Worm (Caenorhabditis elegans) whole organism, L3 larva: ENCODE data around the gene srx-119.

Experiments
- R02D3.7 ChIP-seq: fragments of 150-350 bp; optimal IDR thresholded peaks from 2 replicates; lab custom pipeline; 2014; ENCODE audit warnings: missing biosample characterization, missing genetic modification characterization
- aly-2 ChIP-seq: fragments of 150-350 bp; optimal IDR thresholded peaks from 2 replicates; lab custom pipeline; 2014; ENCODE audit warnings: missing biosample characterization, missing genetic modification characterization
- ceh-16 ChIP-seq: sonication (generic microtip); optimal IDR thresholded peaks from 2 replicates; lab custom pipeline; 2017; ENCODE audit warnings: missing biosample characterization, missing genetic modification characterization
- ceh-28 ChIP-seq: fragments of 150-350 bp; optimal IDR thresholded peaks from 2 replicates; lab custom pipeline; 2014; ENCODE audit warnings: missing biosample characterization, missing genetic modification reagents, missing genetic modification characterization
- ceh-82 ChIP-seq: fragments of 150-350 bp; optimal IDR thresholded peaks from 2 replicates; lab custom pipeline; 2014; ENCODE audit warnings: missing biosample characterization, missing genetic modification characterization
- ceh-9 ChIP-seq: sonication (generic microtip); optimal IDR thresholded peaks from 2 replicates; lab custom pipeline; 2018; ENCODE audit warnings: missing biosample characterization, missing genetic modification characterization
- daf-12 ChIP-seq: fragments of 150-350 bp; optimal IDR thresholded peaks from 2 replicates; lab custom pipeline; 2014; ENCODE audit warnings: missing biosample characterization, missing genetic modification reagents, missing genetic modification characterization
- egl-27 ChIP-seq: sonication (generic microtip); optimal IDR thresholded peaks from 4 replicates; lab custom pipeline; 2017; ENCODE audit warnings: missing biosample characterization, missing genetic modification reagents, missing genetic modification characterization
- egl-5 ChIP-seq: fragments of 150-350 bp; optimal IDR thresholded peaks from 2 replicates; lab custom pipeline; 2017; ENCODE audit warnings: missing biosample characterization, missing genetic modification reagents, missing genetic modification characterization, inconsistent platforms
- elt-2 ChIP-seq: sonication (generic microtip); optimal IDR thresholded peaks from 2 replicates; lab custom pipeline; 2016; ENCODE audit warnings: missing genetic modification reagents, mild to moderate bottlenecking, missing genetic modification characterization, missing compliant biosample characterization
- elt-3 ChIP-seq, 3 experiments: fragments of 150-350 bp in 1 of 3; sonication (generic microtip) in 2 of 3; optimal IDR thresholded peaks; 2 replicates in 2 of 3; 4 replicates in 1 of 3; lab custom pipeline; 2014 to 2017; ENCODE audit warnings: missing biosample characterization in 3 of 3, missing genetic modification characterization in 3 of 3
- eor-1 ChIP-seq, 2 experiments: fragments of 150-350 bp; optimal IDR thresholded peaks; 2 replicates each; lab custom pipeline; 2014 to 2018; ENCODE audit warnings: missing biosample characterization in 2 of 2, missing genetic modification characterization in 2 of 2
- fkh-10 ChIP-seq: sonication (generic microtip); optimal IDR thresholded peaks from 2 replicates; lab custom pipeline; 2017; ENCODE audit warnings: missing biosample characterization, missing genetic modification reagents, missing genetic modification characterization
- fkh-2 ChIP-seq: fragments of 150-350 bp; optimal IDR thresholded peaks from 2 replicates; lab custom pipeline; 2014; ENCODE audit warnings: missing biosample characterization, missing genetic modification reagents, missing genetic modification characterization
- fos-1 ChIP-seq: fragments of 150-350 bp; optimal IDR thresholded peaks from 2 replicates; lab custom pipeline; 2014; ENCODE audit warnings: missing biosample characterization, missing genetic modification characterization
- hmg-11 ChIP-seq: sonication (generic microtip); optimal IDR thresholded peaks from 2 replicates; lab custom pipeline; 2016; ENCODE audit warnings: missing genetic modification characterization, missing compliant biosample characterization
- jun-1 ChIP-seq: fragments of 150-350 bp; optimal IDR thresholded peaks from 2 replicates; lab custom pipeline; 2014; ENCODE audit warnings: missing biosample characterization, missing genetic modification reagents, missing genetic modification characterization
- lin-15B ChIP-seq: fragments of 150-350 bp; optimal IDR thresholded peaks from 2 replicates; lab custom pipeline; 2014; ENCODE audit warnings: missing biosample characterization, missing genetic modification characterization
- lin-39 ChIP-seq: fragments of 150-350 bp; optimal IDR thresholded peaks from 2 replicates; lab custom pipeline; 2018; ENCODE audit warnings: missing biosample characterization, missing genetic modification reagents, missing genetic modification characterization
- lsy-12 ChIP-seq: sonication (generic microtip); optimal IDR thresholded peaks from 2 replicates; lab custom pipeline; 2016; ENCODE audit warnings: mild to moderate bottlenecking, missing genetic modification characterization, missing compliant biosample characterization
- mdl-1 ChIP-seq: fragments of 150-350 bp; optimal IDR thresholded peaks from 2 replicates; lab custom pipeline; 2014; ENCODE audit warnings: missing biosample characterization, missing genetic modification characterization
- mml-1 ChIP-seq: fragments of 150-350 bp; sonication (generic microtip); optimal IDR thresholded peaks from 3 replicates; lab custom pipeline; 2014; ENCODE audit warnings: missing biosample characterization, missing genetic modification characterization
- nfya-1 ChIP-seq: sonication (generic microtip); optimal IDR thresholded peaks from 2 replicates; lab custom pipeline; 2017; ENCODE audit warnings: missing genetic modification characterization, mild to moderate bottlenecking, missing compliant biosample characterization, antibody characterized with exemption, moderate library complexity; ENCODE audit not compliant: insufficient read depth
- nhr-11 ChIP-seq: fragments of 150-350 bp; optimal IDR thresholded peaks from 2 replicates; lab custom pipeline; 2014; ENCODE audit warnings: missing biosample characterization, missing genetic modification characterization
- nhr-12 ChIP-seq: fragments of 150-350 bp; optimal IDR thresholded peaks from 2 replicates; lab custom pipeline; 2014; ENCODE audit warnings: missing biosample characterization, missing genetic modification characterization
- nhr-23 ChIP-seq: fragments of 150-350 bp; optimal IDR thresholded peaks from 2 replicates; lab custom pipeline; 2014; ENCODE audit warnings: missing biosample characterization, missing genetic modification reagents, missing genetic modification characterization
- nhr-237 ChIP-seq: fragments of 150-350 bp; optimal IDR thresholded peaks from 2 replicates; lab custom pipeline; 2014; ENCODE audit warnings: missing biosample characterization, missing genetic modification characterization
- nhr-28 ChIP-seq: fragments of 150-350 bp; optimal IDR thresholded peaks from 2 replicates; lab custom pipeline; 2014; ENCODE audit warnings: missing biosample characterization, missing genetic modification characterization
- nhr-43 ChIP-seq: sonication (generic microtip); optimal IDR thresholded peaks from 2 replicates; lab custom pipeline; 2016; ENCODE audit warnings: mild to moderate bottlenecking, missing genetic modification characterization, missing compliant biosample characterization; ENCODE audit not compliant: poor library complexity, severe bottlenecking
- nhr-67 ChIP-seq: fragments of 150-350 bp; optimal IDR thresholded peaks from 2 replicates; lab custom pipeline; 2014; ENCODE audit warnings: missing biosample characterization, missing genetic modification characterization
- nhr-77 ChIP-seq: fragments of 150-350 bp; optimal IDR thresholded peaks from 2 replicates; lab custom pipeline; 2014; ENCODE audit warnings: missing biosample characterization, missing genetic modification characterization
- pha-4 ChIP-seq: fragments of 150-350 bp; optimal IDR thresholded peaks from 2 replicates; lab custom pipeline; 2014; ENCODE audit warnings: missing biosample characterization, missing genetic modification reagents, missing genetic modification characterization
- sea-2 ChIP-seq: fragments of 150-350 bp; sonication (generic microtip); optimal IDR thresholded peaks from 4 replicates; lab custom pipeline; 2014; ENCODE audit warnings: missing biosample characterization, missing genetic modification reagents, missing genetic modification characterization
- skn-1 ChIP-seq: fragments of 150-350 bp; optimal IDR thresholded peaks from 2 replicates; lab custom pipeline; 2014; ENCODE audit warnings: missing biosample characterization, missing genetic modification characterization
- snpc-4 ChIP-seq: fragments of 150-350 bp; optimal IDR thresholded peaks from 2 replicates; lab custom pipeline; 2014; ENCODE audit warnings: missing biosample characterization, missing genetic modification characterization
- tbx-2 ChIP-seq: sonication (generic microtip); optimal IDR thresholded peaks from 2 replicates; lab custom pipeline; 2016; ENCODE audit warnings: mild to moderate bottlenecking, missing genetic modification characterization, missing compliant biosample characterization
- unc-39 ChIP-seq: sonication (generic microtip); optimal IDR thresholded peaks from 4 replicates; lab custom pipeline; 2017; ENCODE audit warnings: missing biosample characterization, missing genetic modification characterization
- unc-62 ChIP-seq: fragments of 150-350 bp; sonication (generic microtip); optimal IDR thresholded peaks from 4 replicates; lab custom pipeline; 2014; ENCODE audit warnings: missing biosample characterization, missing genetic modification reagents, missing genetic modification characterization
- zag-1 ChIP-seq: fragments of 150-350 bp; optimal IDR thresholded peaks from 2 replicates; lab custom pipeline; 2014; ENCODE audit warnings: missing biosample characterization, missing genetic modification characterization
- ztf-11 ChIP-seq: fragments of 150-350 bp; optimal IDR thresholded peaks from 2 replicates; lab custom pipeline; 2014; ENCODE audit warnings: missing biosample characterization, missing genetic modification characterization
- ztf-4 ChIP-seq: fragments of 150-350 bp; optimal IDR thresholded peaks from 2 replicates; lab custom pipeline; 2014; ENCODE audit warnings: missing biosample characterization, missing genetic modification characterization

The srx-119 gene

ce11 chrII:12489903-12490302 is 38.1 kb upstream of the srx-119 start, which contains the start of gene T21B4.15:
TSS of gene T21B4.15 (plus strand) at chrII:12490203.
- TF ChIP-seq fos-1 (tag; lab: Kevin White, UChicago) = no peak
- no peak for TF ChIP-seq eor-1 (tag; optimal IDR thresholded peaks at IDR 0.05; lab: Kevin White, UChicago)
- no peak for TF ChIP-seq elt-2 (tag; lab: Kevin White, UChicago)
- no peak for TF ChIP-seq egl-27 (tag; lab: Kevin White, UChicago)
- no peak for TF ChIP-seq nhr-23
- TF ChIP-seq R02D3.7 = no peak
- TF ChIP-seq hmg-11 (tag; lab: Kevin White, UChicago) = no peak
- TF ChIP-seq nhr-43 = no peak
- TF ChIP-seq fkh-2 (tag; lab: Kevin White, UChicago) = no peak
- no peak for TF ChIP-seq ceh-28 (tag; lab: Kevin White, UChicago)
- TF ChIP-seq nfya-1 (tag; lab: Kevin White, UChicago) = no peak
- no peak for TF ChIP-seq nhr-28 (tag; lab: Kevin White, UChicago)

- TF ChIP-seq R02D3.7 = no peak
- no peak for TF ChIP-seq sea-2 (GFP tag; lab: Kevin White, UChicago)
- no peak for TF ChIP-seq ceh-9 (tag; lab: Kevin White, UChicago)
- TF ChIP-seq mml-1 (tag; lab: Kevin White, UChicago) = no peak
- TF ChIP-seq daf-12 (tag; lab: Kevin White, UChicago) = no peak
- TF ChIP-seq jun-1 (tag; lab: Kevin White, UChicago) = no peak
- no peak for TF ChIP-seq hmg-11 (tag; lab: Kevin White, UChicago)
- no peak for TF ChIP-seq elt-3 (tag; optimal IDR thresholded peaks at IDR 0.05; lab: Kevin White, UChicago)
- no peak for TF ChIP-seq egl-5 (tag; lab: Kevin White, UChicago)
These were observed 36.1 kb upstream of the srx-119 start, which contains the start of gene srz-6 for ce11 chrII:12491936-12492335. TSS of gene srz-6 (plus strand) at chrII:12492236.

- TF ChIP-seq nhr-12 (tag; lab: Kevin White, UChicago) (no peak), nhr-77 (tag; lab: Kevin White, UChicago) (no peak), sea-2 (GFP tag; lab: Kevin White, UChicago) (no peak), hmg-11 (tag; lab: Kevin White, UChicago) (no peak), nhr-43 (no peak), daf-12 (tag; lab: Kevin White, UChicago) (no peak), fkh-2 (tag; lab: Kevin White, UChicago) (no peak), snpc-4 (tag; lab: Kevin White, UChicago) (no peak), jun-1 (tag; lab: Kevin White, UChicago) (no peak), lin-39 (tag; lab: Kevin White, UChicago) (no peak), zag-1 (tag; lab: Kevin White, UChicago) (no peak), unc-62 (GFP tag; lab: Kevin White, UChicago) (no peak), nhr-67 (tag; lab: Kevin White, UChicago) (no peak), tbx-2 (tag; lab: Kevin White, UChicago) (no peak)
- TF ChIP-seq, all 47 proteins: peak for 0
These were observed 34.0 kb upstream of the srx-119 start for ce11 chrII:12494067-12494477.

DNA sequence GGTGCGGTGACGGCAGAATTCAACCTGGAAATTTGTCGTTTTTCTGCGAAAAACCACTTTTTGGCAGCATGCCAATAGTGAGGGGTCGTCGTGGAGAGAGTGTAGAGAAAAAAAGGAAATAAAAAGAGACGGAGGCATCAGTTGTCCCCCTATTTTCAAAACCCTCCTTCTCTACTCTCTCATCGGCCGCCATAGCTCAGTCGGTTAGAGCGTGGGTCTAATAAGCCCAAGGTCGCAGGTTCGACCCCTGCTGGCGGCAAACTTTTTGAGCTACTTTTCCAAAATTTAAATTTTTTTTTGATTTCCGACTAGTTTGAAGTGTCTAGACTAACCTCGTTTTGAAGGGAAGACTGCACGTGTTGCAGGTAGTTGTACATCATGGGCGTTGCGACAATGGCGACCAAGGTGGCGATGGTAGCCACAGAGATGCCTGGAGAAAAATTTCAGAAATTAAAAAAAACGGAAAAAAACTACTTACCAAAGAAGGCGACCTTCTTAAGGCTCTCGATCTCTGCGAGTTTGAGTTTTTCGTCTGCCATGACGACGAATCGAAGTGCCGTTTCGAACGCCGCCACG is 33.4 kb upstream of the srx-119 start, which contains the start of gene col-85:
col-85 (minus strand) TSS at position 540 of the 576 bp plus-strand sequence.
- TF ChIP-seq egl-5 (tag; lab: Kevin White, UChicago) (no peak), egl-27 (tag; lab: Kevin White, UChicago) (peak; percentile 41), ceh-16 (tag; lab: Kevin White, UChicago) (no peak), mdl-1 (tag; lab: Kevin White, UChicago) (no peak), ztf-11 (tag; lab: Kevin White, UChicago) (no peak), nhr-11 (tag; lab: Kevin White, UChicago) (no peak), elt-3 (tag; optimal IDR thresholded peaks at IDR 0.05; lab: Kevin White, UChicago) (no peak), jun-1 (tag; lab: Kevin White, UChicago) (peak; percentile 61), ceh-28 (tag; lab: Kevin White, UChicago) (no peak), mml-1 (tag; lab: Kevin White, UChicago) (no peak), R02D3.7 (peak; percentile 8), fkh-10 (GFP tag; lab: Kevin White, UChicago) (no peak), nhr-28 (tag; lab: Kevin White, UChicago) (no peak), ztf-4 (tag; lab: Kevin White, UChicago) (no peak), snpc-4 (tag; lab: Kevin White, UChicago) (peak; percentile 93), pha-4 (tag; lab: Kevin White, UChicago) (no peak), daf-12 (tag; lab: Kevin White, UChicago) (no peak), aly-2 (tag; lab: Kevin White, UChicago) (no peak), lin-15B (peak; percentile 35), ceh-82 (tag; lab: Kevin White, UChicago) (peak; percentile 32), fos-1 (tag; lab: Kevin White, UChicago) (no peak), lin-39 (tag; lab: Kevin White, UChicago) (peak; percentile 19), unc-62 (GFP tag; lab: Kevin White, UChicago) (no peak), ceh-9 (tag; lab: Kevin White, UChicago) (no peak), hmg-11 (tag; lab: Kevin White, UChicago) (peak; percentile 89), nhr-23 (peak; percentile 30), skn-1 (tag; lab: Kevin White, UChicago) (peak; percentile 63), unc-39 (tag; lab: Kevin White, UChicago) (no peak), lsy-12 (tag; lab: Kevin White, UChicago) (peak; percentile 31), nhr-237 (tag; lab: Kevin White, UChicago) (no peak), zag-1 (tag; lab: Kevin White, UChicago) (no peak), elt-2 (tag; lab: Kevin White, UChicago) (peak; percentile 47), tbx-2 (tag; lab: Kevin White, UChicago) (peak; percentile 15), nhr-67 (tag; lab: Kevin White, UChicago) (no peak), nhr-43 (peak; percentile 80), nhr-77 (tag; lab: Kevin White, UChicago) (no peak)
